Worm (Caenorhabditis elegans) whole organism, mixed stage, embryonic: ENCODE data around the gene marc-1.

Experiments used
- M03D4.4 ChIP-seq: sonication (generic microtip); optimal IDR thresholded peaks from 2 replicates; lab custom pipeline; 2017; ENCODE audit warnings: mild to moderate bottlenecking, missing genetic modification characterization, missing compliant biosample characterization
- bed-3 ChIP-seq: fragments of 200-800 bp; sonication (Bioruptor generic); optimal IDR thresholded peaks from 3 replicates; lab custom pipeline; 2018; ENCODE audit warnings: mild to moderate bottlenecking, missing genetic modification characterization, moderate library complexity, missing compliant biosample characterization
- blmp-1 ChIP-seq: fragments of 150-350 bp; optimal IDR thresholded peaks from 2 replicates; lab custom pipeline; 2014; ENCODE audit warnings: missing biosample characterization, missing genetic modification characterization
- ceh-39 ChIP-seq: fragments of 150-350 bp; optimal IDR thresholded peaks from 2 replicates; lab custom pipeline; 2014; ENCODE audit warnings: missing biosample characterization, missing genetic modification characterization
- ceh-43 ChIP-seq: fragments of 200-800 bp; sonication (Bioruptor generic); optimal IDR thresholded peaks from 2 replicates; lab custom pipeline; 2018; ENCODE audit warnings: mild to moderate bottlenecking, missing genetic modification characterization, moderate library complexity, missing compliant biosample characterization
- ceh-83 ChIP-seq: fragments of 200-800 bp; sonication (Bioruptor generic); optimal IDR thresholded peaks from 2 replicates; lab custom pipeline; 2018; ENCODE audit warnings: mild to moderate bottlenecking, missing genetic modification characterization, missing compliant biosample characterization
- ces-1 ChIP-seq: fragments of 150-350 bp; optimal IDR thresholded peaks from 2 replicates; lab custom pipeline; 2014; ENCODE audit warnings: missing biosample characterization, missing genetic modification reagents, missing genetic modification characterization
- cnd-1 ChIP-seq: fragments of 200-800 bp; sonication (Bioruptor generic); optimal IDR thresholded peaks from 2 replicates; lab custom pipeline; 2018; ENCODE audit warnings: mild to moderate bottlenecking, missing genetic modification characterization, missing compliant biosample characterization
- drap-1 ChIP-seq: fragments of 200-800 bp; sonication (Bioruptor generic); optimal IDR thresholded peaks from 3 replicates; lab custom pipeline; 2018; ENCODE audit warnings: mild to moderate bottlenecking, missing genetic modification characterization, missing compliant biosample characterization
- elt-1 ChIP-seq: sonication (generic microtip); optimal IDR thresholded peaks from 2 replicates; lab custom pipeline; 2017; ENCODE audit warnings: missing genetic modification characterization, mild to moderate bottlenecking, missing compliant biosample characterization, antibody characterized with exemption, moderate library complexity, borderline replicate concordance; ENCODE audit not compliant: insufficient read depth
- elt-3 ChIP-seq: fragments of 150-350 bp; optimal IDR thresholded peaks from 2 replicates; lab custom pipeline; 2014; ENCODE audit warnings: missing biosample characterization, missing genetic modification characterization
- ham-2 ChIP-seq: fragments of 200-800 bp; sonication (Bioruptor generic); optimal IDR thresholded peaks from 2 replicates; lab custom pipeline; 2018; ENCODE audit warnings: mild to moderate bottlenecking, missing genetic modification characterization, missing compliant biosample characterization
- hlh-1 ChIP-seq: fragments of 150-350 bp; optimal IDR thresholded peaks from 2 replicates; lab custom pipeline; 2014; ENCODE audit warnings: missing biosample characterization, missing genetic modification reagents, missing genetic modification characterization
- lin-13 ChIP-seq: fragments of 150-350 bp; optimal IDR thresholded peaks from 2 replicates; lab custom pipeline; 2014; ENCODE audit warnings: missing biosample characterization, missing genetic modification characterization
- lin-32 ChIP-seq: fragments of 200-800 bp; sonication (Bioruptor generic); optimal IDR thresholded peaks from 2 replicates; lab custom pipeline; 2018; ENCODE audit warnings: mild to moderate bottlenecking, missing genetic modification characterization, missing compliant biosample characterization
- lsy-2 ChIP-seq: fragments of 150-350 bp; optimal IDR thresholded peaks from 2 replicates; lab custom pipeline; 2014; ENCODE audit warnings: missing biosample characterization, missing genetic modification characterization
- mab-5 ChIP-seq: fragments of 150-350 bp; optimal IDR thresholded peaks from 2 replicates; lab custom pipeline; 2014; ENCODE audit warnings: missing biosample characterization, missing genetic modification characterization
- mep-1 ChIP-seq: fragments of 150-350 bp; optimal IDR thresholded peaks from 2 replicates; lab custom pipeline; 2017; ENCODE audit warnings: missing biosample characterization, missing genetic modification reagents, missing genetic modification characterization, inconsistent platforms
- mls-2 ChIP-seq: sonication (generic microtip); optimal IDR thresholded peaks from 2 replicates; lab custom pipeline; 2016; ENCODE audit warnings: mild to moderate bottlenecking, missing genetic modification characterization, moderate library complexity, missing compliant biosample characterization
- nhr-12 ChIP-seq: fragments of 150-350 bp; optimal IDR thresholded peaks from 2 replicates; lab custom pipeline; 2014; ENCODE audit warnings: missing biosample characterization, missing genetic modification characterization
- nhr-237 ChIP-seq: fragments of 150-350 bp; optimal IDR thresholded peaks from 2 replicates; lab custom pipeline; 2014; ENCODE audit warnings: missing biosample characterization, missing genetic modification characterization
- nhr-28 ChIP-seq: fragments of 150-350 bp; optimal IDR thresholded peaks from 2 replicates; lab custom pipeline; 2014; ENCODE audit warnings: missing biosample characterization, missing genetic modification characterization
- snpc-4 ChIP-seq: fragments of 150-350 bp; optimal IDR thresholded peaks from 2 replicates; lab custom pipeline; 2014; ENCODE audit warnings: missing biosample characterization, missing genetic modification characterization
- sptf-1 ChIP-seq: sonication (generic microtip); optimal IDR thresholded peaks from 2 replicates; lab custom pipeline; 2017; ENCODE audit warnings: mild to moderate bottlenecking, missing genetic modification characterization, moderate library complexity, missing compliant biosample characterization
- tbx-8 ChIP-seq: fragments of 200-800 bp; sonication (Bioruptor generic); optimal IDR thresholded peaks from 2 replicates; lab custom pipeline; 2018; ENCODE audit warnings: mild to moderate bottlenecking, missing genetic modification characterization, moderate library complexity, missing compliant biosample characterization
- unc-120 ChIP-seq: sonication (generic microtip); optimal IDR thresholded peaks from 2 replicates; lab custom pipeline; 2017; ENCODE audit warnings: missing genetic modification characterization, missing compliant biosample characterization; ENCODE audit not compliant: poor library complexity, severe bottlenecking
- unc-39 ChIP-seq: fragments of 150-350 bp; optimal IDR thresholded peaks from 2 replicates; lab custom pipeline; 2014; ENCODE audit warnings: missing biosample characterization, missing genetic modification characterization
- unc-62 ChIP-seq: fragments of 150-350 bp; optimal IDR thresholded peaks from 2 replicates; lab custom pipeline; 2014; ENCODE audit warnings: missing biosample characterization, missing genetic modification reagents, missing genetic modification characterization
- zip-8 ChIP-seq: fragments of 150-350 bp; optimal IDR thresholded peaks from 2 replicates; lab custom pipeline; 2014; ENCODE audit warnings: missing biosample characterization, missing genetic modification characterization

marc-1 gene

DNA sequence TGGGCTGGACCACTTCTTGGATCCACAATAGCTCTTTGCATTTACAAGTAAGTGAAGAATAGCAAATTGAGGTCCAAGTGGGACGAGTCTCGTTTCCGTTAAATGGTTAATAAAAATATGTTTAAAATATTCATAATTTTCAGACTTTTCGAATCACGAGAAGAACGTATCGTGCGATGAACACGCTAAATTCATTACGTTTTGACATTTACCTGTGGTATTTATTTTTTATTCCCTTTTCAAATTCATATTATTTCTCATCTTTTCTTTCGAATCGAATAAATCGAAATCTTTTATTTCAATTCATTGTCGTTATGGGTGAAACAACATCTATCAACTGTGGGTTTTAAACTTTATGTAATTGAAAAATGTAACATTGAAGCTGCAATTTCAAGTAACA lies at the start of gene marc-1:
Gene marc-1, plus strand, starts transcription at position 301 of the 400 bp plus-strand sequence.
- TF ChIP-seq unc-120 (tag; lab: Kevin White, UChicago) (no peak), ham-2 (no peak), lsy-2 (tag; lab: Kevin White, UChicago) (no peak), lin-32 (GFP tag; lab: Kevin White, UChicago) (no peak), ces-1 (GFP tag; lab: Kevin White, UChicago) (no peak)

DNA sequence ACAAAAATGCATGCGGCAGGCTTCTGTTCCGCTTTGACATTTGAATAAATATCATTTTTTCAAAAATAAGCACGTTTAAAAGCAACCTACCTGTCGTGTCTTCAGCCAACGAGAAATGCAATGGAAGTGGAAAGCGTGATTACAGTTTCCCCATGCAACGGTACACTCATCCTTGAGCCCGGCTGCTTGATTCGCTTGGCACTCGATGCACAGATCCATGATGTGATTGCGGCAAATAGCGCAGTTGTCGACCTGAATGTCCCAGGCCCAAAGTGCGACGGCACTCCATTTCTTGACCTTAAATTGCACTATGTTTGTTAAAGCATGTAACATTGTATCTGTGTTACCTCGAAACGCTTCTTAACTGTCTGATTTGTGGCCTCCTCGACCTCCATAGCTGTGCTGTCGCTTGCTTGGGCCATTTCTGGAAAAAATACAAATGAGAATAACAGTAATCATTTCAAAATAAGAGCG lies 49.4 kb upstream of the marc-1 start, which contains the start of gene rbx-1:
Gene rbx-1, minus strand, starts transcription at position 424 of the 474 bp plus-strand sequence.
- TF ChIP-seq mab-5 (tag; lab: Kevin White, UChicago) = no peak
- no peak for TF ChIP-seq hlh-1 (tag; lab: Kevin White, UChicago)
- no peak for TF ChIP-seq unc-120 (tag; lab: Kevin White, UChicago)
- TF ChIP-seq mep-1 (tag; lab: Kevin White, UChicago) = no peak
- no peak for TF ChIP-seq tbx-8 (GFP tag; lab: Kevin White, UChicago)
- TF ChIP-seq elt-3 (tag; lab: Kevin White, UChicago) = no peak
- no peak for TF ChIP-seq ceh-83
- no peak for TF ChIP-seq snpc-4 (tag; lab: Kevin White, UChicago)
- no peak for TF ChIP-seq nhr-28
- no peak for TF ChIP-seq zip-8 (tag; lab: Kevin White, UChicago)
- no peak for TF ChIP-seq drap-1 (GFP tag; lab: Kevin White, UChicago)
- no peak for TF ChIP-seq nhr-237 (tag; lab: Kevin White, UChicago)
- TF ChIP-seq bed-3 = no peak
- TF ChIP-seq elt-1 = no peak
- TF ChIP-seq unc-39 = no peak
- TF ChIP-seq ceh-39 = no peak

DNA sequence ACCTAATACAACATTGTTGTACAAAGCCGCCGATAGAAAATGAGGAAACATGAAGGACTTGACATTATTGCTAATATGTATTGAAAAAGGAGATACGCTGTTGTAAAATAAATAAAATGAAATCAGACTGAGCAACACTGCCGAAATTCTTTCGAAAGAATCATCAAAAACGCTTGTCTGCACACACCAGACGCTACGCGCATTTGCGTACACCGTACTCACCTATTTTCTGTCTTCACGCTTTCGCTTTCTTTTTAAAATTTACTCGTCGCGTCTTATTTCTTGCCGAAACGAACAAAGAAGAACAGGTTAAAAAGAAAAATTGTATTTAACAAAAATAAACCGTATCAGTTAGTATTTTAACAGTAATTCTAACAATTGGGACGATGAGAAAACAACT lies 48.8 kb upstream of the marc-1 start:
- TF ChIP-seq lsy-2 (tag; lab: Kevin White, UChicago) (peak; percentile 90), mep-1 (tag; lab: Kevin White, UChicago) (peak; percentile 37), blmp-1 (peak; percentile 85), lin-32 (GFP tag; lab: Kevin White, UChicago) (no peak)

DNA sequence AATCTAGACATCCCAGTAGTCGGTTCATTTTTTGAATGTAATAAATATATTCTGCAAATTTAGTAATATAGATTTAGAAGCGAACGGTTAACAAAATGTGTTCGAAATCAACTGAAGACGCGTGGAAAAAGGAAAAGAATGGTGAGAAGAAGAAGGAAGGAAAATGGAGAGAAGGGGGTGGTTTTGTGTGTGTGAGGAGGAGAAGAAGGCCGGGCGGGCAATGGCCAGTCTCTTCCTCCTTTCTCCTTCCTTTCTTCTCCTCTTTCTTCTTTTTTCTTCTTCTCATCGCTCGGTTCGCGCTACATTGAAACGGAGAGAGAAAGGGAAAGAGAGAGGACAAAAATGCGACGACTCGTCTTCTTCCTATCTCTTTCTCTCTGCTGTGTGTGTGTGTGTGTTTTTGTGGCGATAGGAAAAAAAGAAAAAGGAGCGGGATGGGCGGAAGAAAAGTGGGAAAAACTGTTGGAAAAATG lies 47.4 kb upstream of the marc-1 start, which contains the start of gene ztf-9:
Gene ztf-9, minus strand, starts transcription at position 51 of the 473 bp plus-strand sequence.
- TF ChIP-seq unc-62 (GFP tag; lab: Kevin White, UChicago) (peak; percentile 16), snpc-4 (tag; lab: Kevin White, UChicago) (no peak), ces-1 (GFP tag; lab: Kevin White, UChicago) (peak; percentile 17), cnd-1 (tag; lab: Kevin White, UChicago) (peak; percentile 4), M03D4.4 (tag; lab: Kevin White, UChicago) (peak; percentile 36), hlh-1 (tag; lab: Kevin White, UChicago) (peak; percentile 25), lin-13 (tag; lab: Kevin White, UChicago) (peak; percentile 27), ceh-43 (no peak), lin-32 (GFP tag; lab: Kevin White, UChicago) (no peak), elt-3 (tag; lab: Kevin White, UChicago) (no peak), ham-2 (peak; percentile 15), drap-1 (GFP tag; lab: Kevin White, UChicago) (peak; percentile 54), nhr-12 (tag; lab: Kevin White, UChicago) (no peak), sptf-1 (tag; lab: Kevin White, UChicago) (peak; percentile 62), blmp-1 (peak; percentile 85), nhr-237 (tag; lab: Kevin White, UChicago) (peak; percentile 10), mep-1 (tag; lab: Kevin White, UChicago) (peak; percentile 45), mls-2 (peak; percentile 59), lsy-2 (tag; lab: Kevin White, UChicago) (peak; percentile 28), unc-120 (tag; lab: Kevin White, UChicago) (peak; percentile 78)

DNA sequence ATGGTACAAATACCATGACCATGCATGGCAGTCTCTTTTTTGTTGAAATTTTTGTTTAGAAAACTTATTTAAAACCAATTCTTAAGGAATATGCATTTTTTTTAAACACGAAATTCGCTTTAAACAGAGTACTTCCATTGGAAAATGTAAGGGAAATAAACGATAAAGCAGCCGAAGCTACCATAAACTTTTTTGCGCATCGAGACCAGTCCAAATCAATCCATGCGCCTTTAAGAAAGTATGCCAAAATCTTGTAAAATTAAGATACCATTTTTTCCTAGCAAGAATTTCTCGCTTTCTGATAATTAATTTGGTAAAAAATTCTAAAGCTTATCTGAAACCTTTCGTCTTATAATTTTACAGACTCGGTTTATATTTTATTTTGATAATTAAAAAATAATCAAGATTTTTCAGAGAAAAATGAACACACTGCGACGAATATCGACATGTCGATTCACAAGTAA lies 46.8 kb upstream of the marc-1 start, which contains the start of gene ZK287.7:
Gene ZK287.7, plus strand, starts transcription at position 414 of the 464 bp plus-strand sequence.
- TF ChIP-seq zip-8 (tag; lab: Kevin White, UChicago) = no peak
- TF ChIP-seq, all 35 proteins: peak for 0
